Worm (Caenorhabditis elegans) whole organism, L2 larva: ENCODE data around the gene C08F11.3.

ENCODE experiments used
- R02D3.7 ChIP-seq: fragments of 150-350 bp; optimal IDR thresholded peaks from 2 replicates; lab custom pipeline; 2014; ENCODE audit warnings: missing biosample characterization, missing genetic modification characterization
- alr-1 ChIP-seq: fragments of 150-350 bp; optimal IDR thresholded peaks from 2 replicates; lab custom pipeline; 2014; ENCODE audit warnings: missing biosample characterization, missing genetic modification characterization
- aly-2 ChIP-seq: fragments of 150-350 bp; optimal IDR thresholded peaks from 2 replicates; lab custom pipeline; 2014; ENCODE audit warnings: missing biosample characterization, missing genetic modification characterization
- egl-27 ChIP-seq: sonication (generic microtip); optimal IDR thresholded peaks from 3 replicates; lab custom pipeline; 2017; ENCODE audit warnings: missing biosample characterization, missing genetic modification reagents, missing genetic modification characterization
- nhr-25 ChIP-seq: fragments of 150-350 bp; sonication (generic microtip); optimal IDR thresholded peaks from 3 replicates; lab custom pipeline; 2014; ENCODE audit warnings: missing biosample characterization, missing genetic modification characterization
- nhr-6 ChIP-seq: fragments of 150-350 bp; optimal IDR thresholded peaks from 2 replicates; lab custom pipeline; 2014; ENCODE audit warnings: missing biosample characterization, missing genetic modification characterization
- peb-1 ChIP-seq: fragments of 150-350 bp; optimal IDR thresholded peaks from 2 replicates; lab custom pipeline; 2014; ENCODE audit warnings: missing biosample characterization, missing genetic modification characterization
- unc-62 ChIP-seq: fragments of 150-350 bp; optimal IDR thresholded peaks from 2 replicates; lab custom pipeline; 2014; ENCODE audit warnings: missing biosample characterization, missing genetic modification reagents, missing genetic modification characterization
- ztf-11 ChIP-seq: sonication (generic microtip); optimal IDR thresholded peaks from 2 replicates; lab custom pipeline; 2017; ENCODE audit warnings: missing biosample characterization, missing genetic modification characterization

ce11 chrIV:13647558-13647957, 28.3 kb downstream of the C08F11.3 start, which contains the start of gene ule-4:
- TF ChIP-seq nhr-6 (tag; lab: Kevin White, UChicago) (no peak), egl-27 (tag; lab: Kevin White, UChicago) (no peak), R02D3.7 (tag; lab: Kevin White, UChicago) (no peak), ztf-11 (tag; lab: Kevin White, UChicago) (no peak), unc-62 (GFP tag; lab: Kevin White, UChicago) (no peak), nhr-25 (no peak), peb-1 (tag; lab: Kevin White, UChicago) (no peak), alr-1 (tag; lab: Kevin White, UChicago) (no peak), aly-2 (tag; lab: Kevin White, UChicago) (no peak)
